Fruit fly (Drosophila melanogaster): ENCODE data around the gene Paics.

The Paics gene

DNA sequence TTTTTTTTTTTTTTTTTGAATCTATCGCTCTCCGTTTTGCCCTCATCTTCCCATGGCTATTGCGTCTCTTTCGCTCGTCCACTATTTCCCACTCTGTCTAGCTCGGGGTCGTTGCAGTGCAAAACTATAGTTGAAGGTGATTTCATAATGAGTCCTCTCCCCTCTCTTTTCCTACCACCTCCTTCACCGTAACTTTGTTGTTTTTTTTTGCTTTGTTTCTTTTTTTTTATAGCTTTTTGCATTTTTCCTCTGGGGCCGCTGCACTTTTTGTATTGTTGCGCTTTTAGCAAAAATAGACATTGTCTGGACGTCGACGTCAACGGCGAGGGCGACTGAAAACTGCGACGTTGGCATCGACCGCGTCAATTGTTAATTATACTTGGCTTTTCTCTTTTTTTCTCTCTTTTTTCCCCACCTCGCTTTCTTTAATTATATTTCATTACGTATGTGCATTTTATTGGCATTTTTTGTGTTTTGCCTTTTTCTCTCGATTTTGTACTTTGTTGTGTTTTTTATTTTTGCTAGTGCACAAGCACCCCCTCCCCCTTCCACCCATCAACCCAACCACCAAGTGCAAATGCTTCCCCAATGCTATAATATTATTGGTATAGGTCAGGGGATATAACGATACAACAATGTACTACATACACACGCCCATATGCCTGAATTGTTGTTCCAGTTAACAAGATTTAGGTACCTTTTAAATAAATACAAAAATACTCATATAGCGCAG lies 35.1 kb downstream of the Paics start:
- no peak for TF ChIP-seq CG8319 (GFP tag; optimal IDR thresholded peaks at IDR 0.05)
- no peak for TF ChIP-seq CG10631 (GFP tag; optimal IDR thresholded peaks at IDR 0.05)
- peak; percentile 93 for TF ChIP-seq Lpt (GFP tag; optimal IDR thresholded peaks at IDR 0.05)
- TF ChIP-seq CG3032 (tag; optimal IDR thresholded peaks at IDR 0.05): peak; percentile 61
- TF ChIP-seq Hr38 (GFP tag; optimal IDR thresholded peaks at IDR 0.05): no peak
- TF ChIP-seq CG10669 (GFP tag; optimal IDR thresholded peaks at IDR 0.05): peak; percentile 73
- no peak for TF ChIP-seq esn (GFP tag; optimal IDR thresholded peaks at IDR 0.05)
- no peak for TF ChIP-seq CG6854 (GFP tag; optimal IDR thresholded peaks at IDR 0.05)
- no peak for TF ChIP-seq svp (GFP tag)
- TF ChIP-seq CG6163 (GFP tag; IDR thresholded peaks at IDR 0.05): peak; percentile 93
- TF ChIP-seq Gug (GFP tag; IDR thresholded peaks at IDR 0.05): peak; percentile 83
- no peak for TF ChIP-seq Hr4 (GFP tag; optimal IDR thresholded peaks at IDR 0.05)
- TF ChIP-seq Eip75B (GFP tag; optimal IDR thresholded peaks at IDR 0.05): peak; percentile 43
- peak; percentile 27 for TF ChIP-seq OdsH (GFP tag; optimal IDR thresholded peaks at IDR 0.05)
- TF ChIP-seq acj6 (GFP tag; optimal IDR thresholded peaks at IDR 0.05): no peak
- peak; percentile 87 for TF ChIP-seq CG1621 (tag; optimal IDR thresholded peaks at IDR 0.05)
- TF ChIP-seq dsx (GFP tag; optimal IDR thresholded peaks at IDR 0.05; ENCODE audit: poor library complexity, severe bottlenecking): peak; percentile 78
- TF ChIP-seq Eip78C (GFP tag): no peak
- peak; percentile 44 for TF ChIP-seq fd59A (GFP tag; optimal IDR thresholded peaks at IDR 0.05)
- TF ChIP-seq CG8119 (GFP tag; IDR thresholded peaks at IDR 0.05): peak; percentile 93
- TF ChIP-seq Blimp-1 (GFP tag; optimal IDR thresholded peaks at IDR 0.05): no peak
- no peak for TF ChIP-seq Met (GFP tag; optimal IDR thresholded peaks at IDR 0.05)
- TF ChIP-seq spab (GFP tag; optimal IDR thresholded peaks at IDR 0.05): peak; percentile 81
- TF ChIP-seq CG32006 (GFP tag; optimal IDR thresholded peaks at IDR 0.05): peak; percentile 53
- TF ChIP-seq CG11294 (GFP tag; IDR thresholded peaks at IDR 0.05): peak; percentile 31; the same call in 1 of the 2 replicates
- TF ChIP-seq CG6792 (GFP tag; optimal IDR thresholded peaks at IDR 0.05): no peak
- peak; percentile 22 for TF ChIP-seq CG34406 (GFP tag; optimal IDR thresholded peaks at IDR 0.05)
- no peak for TF ChIP-seq topi (GFP tag; optimal IDR thresholded peaks at IDR 0.05)
- TF ChIP-seq lz (GFP tag; optimal IDR thresholded peaks at IDR 0.05): no peak
- no peak for TF ChIP-seq CG4318 (GFP tag; optimal IDR thresholded peaks at IDR 0.05)
- peak; percentile 26 for TF ChIP-seq achi (GFP tag; optimal IDR thresholded peaks at IDR 0.05)
- peak; percentile 73 for TF ChIP-seq Ets96B (tag; optimal IDR thresholded peaks at IDR 0.05)
- peak; percentile 89 for TF ChIP-seq CG6808 (GFP tag; optimal IDR thresholded peaks at IDR 0.05)
- no peak for TF ChIP-seq Smox (GFP tag; optimal IDR thresholded peaks at IDR 0.05)
- peak; percentile 94 for TF ChIP-seq ss (GFP tag; optimal IDR thresholded peaks at IDR 0.05)
- TF ChIP-seq CG3919 (GFP tag; optimal IDR thresholded peaks at IDR 0.05): peak; percentile 40
- peak; percentile 68 for TF ChIP-seq Sox14 (GFP tag; optimal IDR thresholded peaks at IDR 0.05)
- peak; percentile 67 to 76 for TF ChIP-seq salr (GFP tag; optimal IDR thresholded peaks at IDR 0.05)
- no peak for TF ChIP-seq vri (GFP tag; optimal IDR thresholded peaks at IDR 0.05)
- TF ChIP-seq CG7368 (GFP tag; optimal IDR thresholded peaks at IDR 0.05): peak; percentile 22
- peak; percentile 83 for TF ChIP-seq CG6276 (GFP tag; optimal IDR thresholded peaks at IDR 0.05)
- TF ChIP-seq CG11762 (GFP tag; optimal IDR thresholded peaks at IDR 0.05; ENCODE audit: insufficient read depth): peak; percentile 17
- no peak for TF ChIP-seq Sox102F (GFP tag; optimal IDR thresholded peaks at IDR 0.05)
- no peak for TF ChIP-seq CG11902 (GFP tag; optimal IDR thresholded peaks at IDR 0.05)
- no peak for TF ChIP-seq cyc (GFP tag; optimal IDR thresholded peaks at IDR 0.05)
- TF ChIP-seq CG9139 (GFP tag; optimal IDR thresholded peaks at IDR 0.05): peak; percentile 94
- TF ChIP-seq dac (GFP tag; optimal IDR thresholded peaks at IDR 0.05): peak; percentile 39
- TF ChIP-seq Hr39 (GFP tag; optimal IDR thresholded peaks at IDR 0.05): no peak
- peak; percentile 92 for TF ChIP-seq eg (GFP tag; IDR thresholded peaks at IDR 0.05)
- TF ChIP-seq CG15336 (GFP tag; IDR thresholded peaks at IDR 0.05): peak; percentile 90
- no peak for TF ChIP-seq Sox15 (GFP tag; optimal IDR thresholded peaks at IDR 0.05)

Data from whole organism, prepupa.